Fruit fly (Drosophila melanogaster) Kc167 (cell line): ENCODE results near the gene Art3.

ENCODE experiments used
- Myc ChIP-seq: fragments of >200 bp; optimal IDR thresholded peaks from 2 replicates; lab custom pipeline; 2017; ENCODE audit warnings: missing external identifiers
- Sin3A ChIP-seq: fragments of >200 bp; optimal IDR thresholded peaks from 2 replicates; lab custom pipeline; 2018; ENCODE audit warnings: missing external identifiers
- h ChIP-seq: fragments of >200 bp; optimal IDR thresholded peaks from 3 replicates; lab custom pipeline; 2018; ENCODE audit warnings: missing external identifiers
- insv ChIP-seq: fragments of >200 bp; optimal IDR thresholded peaks from 3 replicates; lab custom pipeline; 2018; ENCODE audit warnings: missing external identifiers
- psq ChIP-seq: fragments of >200 bp; optimal IDR thresholded peaks from 2 replicates; lab custom pipeline; 2017; ENCODE audit warnings: missing external identifiers
- ttk ChIP-seq: sonication (Bioruptor generic); optimal IDR thresholded peaks from 2 replicates; lab custom pipeline; 2017; ENCODE audit warnings: missing external identifiers

- TF ChIP-seq psq (no peak), h (lab: Kevin White, UChicago) (no peak), Myc (lab: Kevin White, UChicago) (no peak), insv (no peak), Sin3A (no peak), ttk (lab: Kevin White, UChicago) (no peak)
These were observed 46.0 kb upstream of the Art3 start, which contains the start of the genes Cp190 and CG4338 for dm6 chr3R:15275158-15275623.
